Fruit fly (Drosophila melanogaster) whole organism: ENCODE results near the gene Gem2.

ENCODE experiments used
- CG8478 ChIP-seq: fragments of >200 bp; optimal IDR thresholded peaks from 2 replicates; lab custom pipeline; 2018; ENCODE audit warnings: inconsistent platforms
- Dll ChIP-seq: fragments of >200 bp; optimal IDR thresholded peaks from 2 replicates; lab custom pipeline; 2017
- EcR ChIP-seq, 2 experiments: fragments of >200 bp; optimal IDR thresholded peaks; 2 replicates each; lab custom pipeline; 2017; ENCODE audit warnings: missing biosample characterization in 2 of 2, missing genetic modification characterization in 2 of 2, missing genetic modification reagents in 2 of 2
- pan ChIP-seq: fragments of >200 bp; optimal IDR thresholded peaks from 2 replicates; lab custom pipeline; 2017
- psq ChIP-seq: fragments of >200 bp; optimal IDR thresholded peaks from 2 replicates; lab custom pipeline; 2017
- usp ChIP-seq: fragments of >200 bp; optimal IDR thresholded peaks from 2 replicates; lab custom pipeline; 2017; ENCODE audit warnings: missing biosample characterization, missing genetic modification characterization, mixed read lengths

Gem2 gene

dm6 chr3L:19058824-19059223, 41.3 kb downstream of the Gem2 start:
- TF ChIP-seq Dll (no peak), pan (no peak), psq (lab: Kevin White, UChicago) (no peak), EcR (GFP tag; optimal IDR thresholded peaks at IDR 0.05; lab: Kevin White, UChicago) (no peak), usp (no peak), CG8478 (no peak)

dm6 chr3L:19056857-19057324, 43.3 kb downstream of the Gem2 start:
- TF ChIP-seq pan (no peak), Dll (no peak), psq (lab: Kevin White, UChicago) (no peak), usp (no peak), EcR (GFP tag; optimal IDR thresholded peaks at IDR 0.05; lab: Kevin White, UChicago) (no peak), CG8478 (no peak)

- TF ChIP-seq psq (lab: Kevin White, UChicago) (no peak), Dll (no peak), EcR (GFP tag; optimal IDR thresholded peaks at IDR 0.05; lab: Kevin White, UChicago) (no peak), pan (no peak)
Observed at dm6 chr3L:19055064-19055463, 45.1 kb downstream of the Gem2 start.

dm6 chr3L:19054266-19054665, 45.9 kb downstream of the Gem2 start:
- TF ChIP-seq usp = no peak
- no peak for TF ChIP-seq psq (lab: Kevin White, UChicago)
- no peak for TF ChIP-seq Dll
- no peak for TF ChIP-seq CG8478
- TF ChIP-seq EcR (GFP tag; optimal IDR thresholded peaks at IDR 0.05; lab: Kevin White, UChicago) = no peak
- no peak for TF ChIP-seq pan

DNA sequence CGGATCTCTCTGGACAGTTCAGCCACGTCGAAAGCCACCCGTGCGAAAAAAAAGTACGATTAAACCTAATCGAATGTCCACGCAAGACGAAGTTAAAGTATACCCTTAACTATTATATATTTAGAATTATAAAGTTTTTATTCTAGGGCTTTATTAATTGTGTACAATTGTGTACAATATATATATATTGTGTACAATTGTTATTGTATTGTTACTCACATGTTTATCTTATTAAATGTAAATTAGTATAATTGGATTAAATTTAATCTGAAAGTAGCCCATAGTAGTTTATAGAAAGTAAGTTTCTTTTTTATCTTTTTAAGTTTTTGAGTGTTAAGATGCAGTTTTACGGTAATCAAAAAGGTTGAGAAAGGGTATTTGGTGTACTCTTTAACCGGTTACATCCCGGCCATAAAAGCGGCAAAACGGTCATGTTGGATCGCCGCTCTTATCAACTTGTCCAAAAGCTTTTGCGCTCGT, 46.8 kb downstream of the Gem2 start, which contains the start of gene CG43407:
Gene CG43407, minus strand, starts transcription at position 51 of the 480 bp plus-strand sequence.
- TF ChIP-seq psq (lab: Kevin White, UChicago) (no peak), CG8478 (no peak), pan (no peak), Dll (no peak), EcR (GFP tag; optimal IDR thresholded peaks at IDR 0.05; lab: Kevin White, UChicago) (no peak), usp (no peak)

- no peak for TF ChIP-seq EcR (GFP tag; optimal IDR thresholded peaks at IDR 0.05; lab: Kevin White, UChicago)
- TF ChIP-seq CG8478 = no peak
- TF ChIP-seq psq (lab: Kevin White, UChicago) = no peak
- no peak for TF ChIP-seq usp
- no peak for TF ChIP-seq pan
- TF ChIP-seq Dll = no peak
Observed at dm6 chr3L:19051926-19052325, 48.2 kb downstream of the Gem2 start, which contains the start of gene Acp76A. Gene Acp76A, minus strand, starts transcription at chr3L:19052026.

DNA sequence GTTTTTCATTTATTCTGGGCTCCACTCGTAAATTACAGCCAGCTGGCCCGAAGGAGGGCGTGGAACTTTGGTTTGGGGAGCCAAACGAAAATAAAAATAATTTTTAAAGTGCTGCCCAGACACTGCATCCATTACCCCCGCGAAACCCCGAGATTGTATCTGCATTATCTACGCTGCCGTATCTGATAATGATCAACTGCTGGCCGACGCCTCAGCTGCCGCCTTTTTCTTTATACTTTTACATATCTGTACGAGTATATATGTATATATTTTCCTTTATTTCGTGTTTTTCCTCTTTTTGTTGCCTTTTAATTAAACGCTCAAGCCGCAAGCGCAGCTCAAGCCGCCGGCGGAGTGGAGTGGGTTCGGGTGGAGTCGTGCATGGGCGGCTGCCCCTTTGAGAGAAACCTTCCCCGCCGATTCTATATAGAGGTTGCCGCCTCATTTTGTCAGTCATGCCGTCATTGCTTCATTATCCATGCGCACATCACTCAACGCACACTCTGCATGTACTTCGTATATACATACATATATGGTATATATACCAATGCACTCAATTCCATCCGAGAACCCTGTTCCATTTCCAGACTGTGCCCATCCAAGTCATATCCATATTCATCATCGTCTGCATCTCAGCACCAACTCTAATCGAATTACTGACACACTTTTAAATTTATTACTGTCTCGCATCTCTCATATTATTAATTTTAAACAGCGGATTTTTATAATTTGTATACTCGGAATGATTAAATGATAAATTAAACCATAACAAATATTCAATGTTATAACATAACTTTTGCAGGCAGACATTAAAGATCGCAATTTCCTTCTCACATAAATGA, 50.3 kb downstream of the Gem2 start:
- TF ChIP-seq Dll (no peak), psq (lab: Kevin White, UChicago) (no peak), pan (no peak), CG8478 (no peak), usp (no peak), EcR (GFP tag; optimal IDR thresholded peaks at IDR 0.05; lab: Kevin White, UChicago) (no peak)
